Worm (Caenorhabditis elegans) whole organism, L4/young adult: Measurements from ENCODE around the gene gst-14.

Experiments used
- dao-5 ChIP-seq: sonication (generic microtip); optimal IDR thresholded peaks from 2 replicates; lab custom pipeline; 2016; ENCODE audit warnings: missing genotype, missing genetic modification characterization, moderate library complexity, missing compliant biosample characterization
- him-1 ChIP-seq: sonication (generic microtip); optimal IDR thresholded peaks from 2 replicates; lab custom pipeline; 2016; ENCODE audit warnings: missing genotype, missing genetic modification reagents, missing genetic modification characterization, missing compliant biosample characterization

- no peak for TF ChIP-seq him-1 (tag; lab: Kevin White, UChicago)
- TF ChIP-seq dao-5 (tag; lab: Kevin White, UChicago): no peak
Measured at ce11 chrII:13637941-13638489, 22.1 kb upstream of the gst-14 start, which contains the start of gene phdh-1.
